Worm (Caenorhabditis elegans) whole organism, L2 larva: Measurements from ENCODE around the gene ilys-2.
A peak's percentile ranks its signal among the peaks of the same experiment; 100 is the strongest.

Source experiments
- F13H6.1 ChIP-seq: sonication (generic microtip); optimal IDR thresholded peaks from 2 replicates; lab custom pipeline; 2016; ENCODE audit warnings: missing genetic modification characterization, missing compliant biosample characterization
- R02D3.7 ChIP-seq: fragments of 150-350 bp; optimal IDR thresholded peaks from 2 replicates; lab custom pipeline; 2014; ENCODE audit warnings: missing biosample characterization, missing genetic modification characterization
- Y55F3AM.14 ChIP-seq: fragments of 200-800 bp; sonication (Bioruptor generic); optimal IDR thresholded peaks from 2 replicates; lab custom pipeline; 2018; ENCODE audit warnings: mild to moderate bottlenecking, missing genetic modification characterization, missing compliant biosample characterization
- ama-1 ChIP-seq: fragments of 150-350 bp; optimal IDR thresholded peaks from 2 replicates; lab custom pipeline; 2018; ENCODE audit warnings: inconsistent platforms
- elt-1 ChIP-seq: fragments of 150-350 bp; optimal IDR thresholded peaks from 2 replicates; lab custom pipeline; 2014; ENCODE audit warnings: missing biosample characterization, missing genetic modification characterization
- lin-13 ChIP-seq: fragments of 150-350 bp; optimal IDR thresholded peaks from 2 replicates; lab custom pipeline; 2014; ENCODE audit warnings: missing biosample characterization, missing genetic modification reagents, missing genetic modification characterization
- nhr-11 ChIP-seq: fragments of 150-350 bp; optimal IDR thresholded peaks from 2 replicates; lab custom pipeline; 2014; ENCODE audit warnings: missing biosample characterization, missing genetic modification characterization
- nhr-12 ChIP-seq: fragments of 150-350 bp; optimal IDR thresholded peaks from 2 replicates; lab custom pipeline; 2014; ENCODE audit warnings: missing biosample characterization, missing genetic modification characterization
- nhr-237 ChIP-seq: fragments of 150-350 bp; optimal IDR thresholded peaks from 2 replicates; lab custom pipeline; 2014; ENCODE audit warnings: missing biosample characterization, missing genetic modification characterization
- skn-1 ChIP-seq: sonication (generic microtip); optimal IDR thresholded peaks from 2 replicates; lab custom pipeline; 2017; ENCODE audit warnings: missing biosample characterization, missing genetic modification characterization
- unc-39 ChIP-seq: fragments of 150-350 bp; optimal IDR thresholded peaks from 2 replicates; lab custom pipeline; 2014; ENCODE audit warnings: missing biosample characterization, missing genetic modification characterization
- ztf-4 ChIP-seq: fragments of 150-350 bp; optimal IDR thresholded peaks from 2 replicates; lab custom pipeline; 2014; ENCODE audit warnings: missing biosample characterization, missing genetic modification characterization

ce11 chrIV:2495118-2495785 is 27.8 kb downstream of the ilys-2 start, which contains the start of the genes ccdc-12 and Y69A2AR.18:
- TF ChIP-seq nhr-11 (tag; lab: Kevin White, UChicago), result no peak
- TF ChIP-seq ama-1, result no peak
- TF ChIP-seq ztf-4 (tag; lab: Kevin White, UChicago), result no peak
- no peak for TF ChIP-seq elt-1 (tag; lab: Kevin White, UChicago)
- TF ChIP-seq F13H6.1, result peak; percentile 48
- no peak for TF ChIP-seq nhr-237
- no peak for TF ChIP-seq unc-39 (tag; lab: Kevin White, UChicago)
- TF ChIP-seq lin-13 (GFP tag; lab: Kevin White, UChicago), result no peak
- TF ChIP-seq nhr-12 (tag; lab: Kevin White, UChicago), result no peak
- TF ChIP-seq skn-1, result no peak
- peak; percentile 50 for TF ChIP-seq R02D3.7
- TF ChIP-seq Y55F3AM.14, result no peak
